Worm (Caenorhabditis elegans) whole organism, early embryonic: ENCODE measurements around the gene slc-17.8.

ENCODE experiments used
- B0310.2 ChIP-seq: sonication (generic microtip); optimal IDR thresholded peaks from 2 replicates; lab custom pipeline; 2016; ENCODE audit warnings: mild to moderate bottlenecking, missing genetic modification characterization, missing compliant biosample characterization
- F13C5.2 ChIP-seq: sonication (generic microtip); optimal IDR thresholded peaks from 2 replicates; lab custom pipeline; 2017; ENCODE audit warnings: mild to moderate bottlenecking, missing genetic modification characterization, inconsistent platforms, missing compliant biosample characterization
- aly-1 ChIP-seq: sonication (generic microtip); optimal IDR thresholded peaks from 2 replicates; lab custom pipeline; 2016; ENCODE audit warnings: missing genetic modification characterization, missing compliant biosample characterization
- ama-1 ChIP-seq: fragments of 150-350 bp; optimal IDR thresholded peaks from 2 replicates; lab custom pipeline; 2014
- ceh-13 ChIP-seq: fragments of 200-800 bp; sonication (Bioruptor generic); optimal IDR thresholded peaks from 2 replicates; lab custom pipeline; 2018; ENCODE audit warnings: mild to moderate bottlenecking, missing genetic modification characterization, missing compliant biosample characterization
- ets-7 ChIP-seq: sonication (generic microtip); optimal IDR thresholded peaks from 2 replicates; lab custom pipeline; 2016; ENCODE audit warnings: missing genotype, missing genetic modification characterization, missing compliant biosample characterization
- flt-1 ChIP-seq: fragments of 200-800 bp; sonication (Bioruptor generic); IDR thresholded peaks from 2 replicates; pipeline ENCODE4 v1.3.6; 2022; ENCODE audit warnings: missing genetic modification characterization, missing compliant biosample characterization
- hmbx-1 ChIP-seq: sonication (generic microtip); optimal IDR thresholded peaks from 2 replicates; lab custom pipeline; 2016; ENCODE audit warnings: mild to moderate bottlenecking, missing genetic modification characterization, missing compliant biosample characterization
- hmg-4 ChIP-seq: fragments of 200-800 bp; sonication (Bioruptor generic); optimal IDR thresholded peaks from 2 replicates; lab custom pipeline; 2018; ENCODE audit warnings: mild to moderate bottlenecking, missing genetic modification characterization, missing compliant biosample characterization
- hnd-1 ChIP-seq: sonication (generic microtip); optimal IDR thresholded peaks from 2 replicates; lab custom pipeline; 2016; ENCODE audit warnings: missing genetic modification characterization, missing compliant biosample characterization
- pes-1 ChIP-seq: fragments of 200-800 bp; sonication (Bioruptor generic); IDR thresholded peaks from 2 replicates; pipeline ENCODE4 v1.3.6; 2022; ENCODE audit warnings: missing genetic modification reagents, missing genetic modification characterization, missing compliant biosample characterization
- scrt-1 ChIP-seq: fragments of 200-800 bp; sonication (Bioruptor generic); IDR thresholded peaks from 2 replicates; pipeline ENCODE4 v1.3.6; 2022; ENCODE audit warnings: missing genetic modification characterization, missing compliant biosample characterization
- sea-1 ChIP-seq: fragments of 200-800 bp; sonication (Bioruptor generic); conservative IDR thresholded peaks from 2 replicates; pipeline ENCODE4 v1.3.6; 2022; ENCODE audit warnings: missing genetic modification characterization, missing compliant biosample characterization
- tbx-11 ChIP-seq: fragments of 200-800 bp; sonication (Bioruptor generic); IDR thresholded peaks from 2 replicates; pipeline ENCODE4 v1.3.6; 2022; ENCODE audit warnings: missing genetic modification characterization, missing compliant biosample characterization
- tbx-37 ChIP-seq: fragments of 200-800 bp; sonication (Bioruptor generic); conservative IDR thresholded peaks from 2 replicates; pipeline ENCODE4 v1.3.6; 2022; ENCODE audit warnings: missing genetic modification reagents, missing genetic modification characterization, missing compliant biosample characterization
- tra-4 ChIP-seq: sonication (generic microtip); optimal IDR thresholded peaks from 2 replicates; lab custom pipeline; 2017; ENCODE audit warnings: missing genetic modification characterization, missing compliant biosample characterization

The slc-17.8 gene

ce11 chrV:8536213-8536612, 9.2 kb downstream of the slc-17.8 start, which contains the start of gene his-39:
TSS of gene his-39 (plus strand) at chrV:8536513.
- TF ChIP-seq ceh-13 (GFP tag; lab: Kevin White, UChicago) (no peak), tbx-11 (GFP tag; lab: Robert Waterston, UW) (no peak), tra-4 (tag; lab: Kevin White, UChicago) (no peak), tbx-37 (GFP tag; lab: Robert Waterston, UW) (no peak), aly-1 (tag; lab: Kevin White, UChicago) (no peak)

ce11 chrV:8534534-8535283, 10.7 kb downstream of the slc-17.8 start, which contains the start of the genes his-6 and his-5:
TSS of gene his-6 (minus strand) at chrV:8534977.
TSS of gene his-5 (plus strand) at chrV:8535214.
- peak; percentile 91 for TF ChIP-seq ama-1
- TF ChIP-seq flt-1 = peak; percentile 65; the same call in 1 of the 2 replicates
- peak; percentile 75; the same call in 1 of the 2 replicates for TF ChIP-seq sea-1 (GFP tag; lab: Robert Waterston, UW)
- peak; percentile 52; the same call in 1 of the 2 replicates for TF ChIP-seq tbx-11 (GFP tag; lab: Robert Waterston, UW)
- TF ChIP-seq hmg-4 (GFP tag; lab: Kevin White, UChicago) = peak; percentile 42
- peak; percentile 70 for TF ChIP-seq pes-1
- peak; percentile 63; the same call in 1 of the 2 replicates for TF ChIP-seq tbx-37 (GFP tag; lab: Robert Waterston, UW)
- 0 out of 2 replicates have a peak, but pooled peaks have one; percentile 53 for TF ChIP-seq scrt-1 (GFP tag; lab: Robert Waterston, UW)

ce11 chrV:8533916-8534315, 11.5 kb downstream of the slc-17.8 start:
- no peak for TF ChIP-seq tbx-37 (GFP tag; lab: Robert Waterston, UW)
- TF ChIP-seq ets-7 (tag; lab: Kevin White, UChicago) = no peak
- no peak for TF ChIP-seq scrt-1 (GFP tag; lab: Robert Waterston, UW)
- no peak for TF ChIP-seq tbx-11 (GFP tag; lab: Robert Waterston, UW)
- TF ChIP-seq hmbx-1 (tag; lab: Kevin White, UChicago) = no peak
- no peak for TF ChIP-seq B0310.2 (tag; lab: Kevin White, UChicago)
- no peak for TF ChIP-seq ceh-13 (GFP tag; lab: Kevin White, UChicago)

ce11 chrV:8533067-8533466, 12.3 kb downstream of the slc-17.8 start, which contains the start of the genes his-8 and his-7:
TSS of gene his-8 (minus strand) at chrV:8533086.
TSS of gene his-7 (plus strand) at chrV:8533379.
- TF ChIP-seq tbx-11 (GFP tag; lab: Robert Waterston, UW) (peak; percentile 14; the same call in 1 of the 2 replicates), sea-1 (GFP tag; lab: Robert Waterston, UW) (peak; percentile 54; the same call in 1 of the 2 replicates)

- no peak for TF ChIP-seq sea-1 (GFP tag; lab: Robert Waterston, UW)
- TF ChIP-seq aly-1 (tag; lab: Kevin White, UChicago) = no peak
- no peak for TF ChIP-seq hnd-1 (tag; lab: Kevin White, UChicago)
- no peak for TF ChIP-seq hmbx-1 (tag; lab: Kevin White, UChicago)
- no peak for TF ChIP-seq ets-7 (tag; lab: Kevin White, UChicago)
- TF ChIP-seq tbx-37 (GFP tag; lab: Robert Waterston, UW) = no peak
- TF ChIP-seq hmg-4 (GFP tag; lab: Kevin White, UChicago) = no peak
- TF ChIP-seq B0310.2 (tag; lab: Kevin White, UChicago) = no peak
- TF ChIP-seq ceh-13 (GFP tag; lab: Kevin White, UChicago) = no peak
- TF ChIP-seq tra-4 (tag; lab: Kevin White, UChicago) = no peak
- no peak for TF ChIP-seq flt-1
- TF ChIP-seq scrt-1 (GFP tag; lab: Robert Waterston, UW) = no peak
- TF ChIP-seq F13C5.2 (tag; lab: Kevin White, UChicago) = no peak
These were observed 16.2 kb downstream of the slc-17.8 start, which contains the start of gene otpl-5 for ce11 chrV:8529219-8529618. TSS of gene otpl-5 (plus strand) at chrV:8529519.

ce11 chrV:8525774-8526173, 19.6 kb downstream of the slc-17.8 start, which contains the start of gene otpl-6:
TSS of gene otpl-6 (plus strand) at chrV:8526074.
- TF ChIP-seq sea-1 (GFP tag; lab: Robert Waterston, UW) (no peak), hmg-4 (GFP tag; lab: Kevin White, UChicago) (no peak), hnd-1 (tag; lab: Kevin White, UChicago) (no peak), tbx-11 (GFP tag; lab: Robert Waterston, UW) (no peak), tbx-37 (GFP tag; lab: Robert Waterston, UW) (no peak)

- no peak for TF ChIP-seq tbx-11 (GFP tag; lab: Robert Waterston, UW)
- no peak for TF ChIP-seq pes-1
- TF ChIP-seq ama-1 = no peak
- no peak for TF ChIP-seq B0310.2 (tag; lab: Kevin White, UChicago)
- no peak for TF ChIP-seq tbx-37 (GFP tag; lab: Robert Waterston, UW)
- no peak for TF ChIP-seq ceh-13 (GFP tag; lab: Kevin White, UChicago)
- TF ChIP-seq F13C5.2 (tag; lab: Kevin White, UChicago) = no peak
- no peak for TF ChIP-seq hmbx-1 (tag; lab: Kevin White, UChicago)
- TF ChIP-seq tra-4 (tag; lab: Kevin White, UChicago) = no peak
- no peak for TF ChIP-seq aly-1 (tag; lab: Kevin White, UChicago)
- TF ChIP-seq hmg-4 (GFP tag; lab: Kevin White, UChicago) = no peak
- TF ChIP-seq sea-1 (GFP tag; lab: Robert Waterston, UW) = no peak
- TF ChIP-seq flt-1 = no peak
These were observed 24.4 kb downstream of the slc-17.8 start, which contains the start of the genes F45F2.11 and otpl-7 for ce11 chrV:8520846-8521553. TSS of gene F45F2.11 (minus strand) at chrV:8520896. TSS of gene otpl-7 (plus strand) at chrV:8521503.
